Worm (Caenorhabditis elegans) whole organism, midembryonic: ENCODE measurements around the gene C49F5.6.

Source experiments
- cog-1 ChIP-seq: sonication (generic microtip); optimal IDR thresholded peaks from 2 replicates; lab custom pipeline; 2016; ENCODE audit warnings: missing genetic modification characterization, missing compliant biosample characterization
- flt-1 ChIP-seq: fragments of 200-800 bp; sonication (Bioruptor generic); IDR thresholded peaks from 2 replicates; pipeline ENCODE4 v1.3.6; 2022; ENCODE audit warnings: missing genetic modification characterization, missing compliant biosample characterization
- klf-2 ChIP-seq: fragments of 200-800 bp; sonication (Bioruptor generic); conservative IDR thresholded peaks from 2 replicates; pipeline ENCODE4 v1.3.6; 2022; ENCODE audit warnings: missing genetic modification reagents, missing genetic modification characterization, missing compliant biosample characterization
- tab-1 ChIP-seq: fragments of 200-800 bp; sonication (Bioruptor generic); IDR thresholded peaks from 2 replicates; pipeline ENCODE4 v1.3.6; 2022; ENCODE audit warnings: missing genetic modification characterization, missing compliant biosample characterization
- ztf-23 ChIP-seq: fragments of 200-800 bp; sonication (Bioruptor generic); IDR thresholded peaks from 2 replicates; pipeline ENCODE4 v1.3.6; 2022; ENCODE audit warnings: missing genetic modification reagents, missing genetic modification characterization, missing compliant biosample characterization

DNA sequence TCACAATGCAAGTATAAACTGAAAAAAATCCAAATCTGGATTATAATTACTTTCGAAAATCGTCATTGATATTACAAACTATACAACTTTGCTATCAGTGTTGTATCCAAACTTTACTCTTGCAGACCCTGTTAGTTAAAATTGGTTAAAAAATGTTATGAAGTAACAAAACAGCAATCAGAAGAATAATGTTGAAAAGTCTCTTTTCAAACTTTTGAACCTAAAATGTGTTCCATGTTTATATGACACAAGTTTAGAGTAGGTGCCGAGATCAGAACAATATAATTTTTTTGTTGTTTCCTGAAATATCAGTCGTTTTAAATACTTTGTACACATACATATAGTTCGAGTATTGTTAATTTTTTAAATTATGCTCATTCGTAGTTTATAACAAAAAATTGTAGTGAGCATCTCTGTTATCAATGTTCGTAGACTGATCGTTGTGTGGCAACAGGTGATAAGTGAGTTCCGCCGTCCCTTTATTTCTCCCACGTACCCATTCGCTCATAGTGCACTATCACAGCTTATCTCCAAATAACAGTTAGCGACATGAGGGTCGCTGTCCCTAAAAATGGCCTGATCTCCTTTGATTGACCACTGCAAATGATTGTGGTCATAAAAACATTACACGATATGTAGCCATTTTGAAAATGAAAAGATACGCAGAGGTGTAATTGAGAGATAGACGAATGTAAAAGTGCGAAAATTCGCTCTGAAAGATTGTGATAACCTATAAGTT lies 25.9 kb upstream of the C49F5.6 start:
- TF ChIP-seq klf-2 (GFP tag; lab: Robert Waterston, UW) (no peak), cog-1 (tag; lab: Kevin White, UChicago) (no peak), ztf-23 (GFP tag; lab: Robert Waterston, UW) (no peak), tab-1 (GFP tag; lab: Robert Waterston, UW) (no peak), flt-1 (GFP tag; lab: Robert Waterston, UW) (no peak)
